Fruit fly (Drosophila melanogaster): ENCODE measurements around the gene sens-2.

The sens-2 gene

dm6 chr2L:6819230-6820049 lies 2.3 kb upstream of the sens-2 start (continued):
- TF ChIP-seq fru (optimal IDR thresholded peaks at IDR 0.05): no peak
- no peak for TF ChIP-seq H2.0 (GFP tag; IDR thresholded peaks at IDR 0.05)
- peak; percentile 12 for TF ChIP-seq Sox100B (GFP tag; optimal IDR thresholded peaks at IDR 0.05)
- no peak for TF ChIP-seq NC2β (GFP tag; optimal IDR thresholded peaks at IDR 0.05)
- no peak; the same call in 1 of the 2 replicates for TF ChIP-seq CG10366 (GFP tag; IDR thresholded peaks at IDR 0.05)
- TF ChIP-seq pita (GFP tag; optimal IDR thresholded peaks at IDR 0.05): no peak
- peak; percentile 17 for TF ChIP-seq CG12104 (GFP tag; optimal IDR thresholded peaks at IDR 0.05)
- TF ChIP-seq Blimp-1 (GFP tag; optimal IDR thresholded peaks at IDR 0.05): peak; percentile 41
- peak; percentile 83 for TF ChIP-seq salm (tag; optimal IDR thresholded peaks at IDR 0.05)
- peak; percentile 5 for TF ChIP-seq NfI (GFP tag; optimal IDR thresholded peaks at IDR 0.05)
- TF ChIP-seq CG7357 (GFP tag; IDR thresholded peaks at IDR 0.05): 0 out of 3 replicates have a peak, but pooled peaks have one; percentile 27
- peak; percentile 12 for TF ChIP-seq D19B (GFP tag; optimal IDR thresholded peaks at IDR 0.05)
- no peak for TF ChIP-seq Asciz (GFP tag; optimal IDR thresholded peaks at IDR 0.05)
- TF ChIP-seq crp (GFP tag; optimal IDR thresholded peaks at IDR 0.05): no peak
- no peak for TF ChIP-seq CG8944 (GFP tag; optimal IDR thresholded peaks at IDR 0.05)
- no peak for TF ChIP-seq CG31388 (GFP tag; optimal IDR thresholded peaks at IDR 0.05)
- no peak for TF ChIP-seq CkIIα-i1 (GFP tag; IDR thresholded peaks at IDR 0.05)
- TF ChIP-seq CG6765 (GFP tag; optimal IDR thresholded peaks at IDR 0.05): no peak
- TF ChIP-seq sqz (GFP tag; optimal IDR thresholded peaks at IDR 0.05): no peak
- no peak for TF ChIP-seq insv (GFP tag; optimal IDR thresholded peaks at IDR 0.05)
- peak; percentile 71 for TF ChIP-seq sug (tag; optimal IDR thresholded peaks at IDR 0.05)
- no peak for TF ChIP-seq CG6683 (GFP tag; optimal IDR thresholded peaks at IDR 0.05)
- no peak for TF ChIP-seq Aef1 (GFP tag; IDR thresholded peaks at IDR 0.05)
- peak; percentile 43 for TF ChIP-seq CG10209 (GFP tag; optimal IDR thresholded peaks at IDR 0.05)
- TF ChIP-seq CG31224 (GFP tag; IDR thresholded peaks at IDR 0.05): 0 out of 2 replicates have a peak, but pooled peaks have one; percentile 25
- no peak for TF ChIP-seq CG12744 (GFP tag; optimal IDR thresholded peaks at IDR 0.05)
- TF ChIP-seq yki (optimal IDR thresholded peaks at IDR 0.05): no peak
- TF ChIP-seq toy (GFP tag; IDR thresholded peaks at IDR 0.05): no peak
- TF ChIP-seq luna (GFP tag; optimal IDR thresholded peaks at IDR 0.05): no peak
- no peak for TF ChIP-seq Sry-δ (GFP tag; optimal IDR thresholded peaks at IDR 0.05)
- no peak for TF ChIP-seq CG7987 (GFP tag; optimal IDR thresholded peaks at IDR 0.05)
- TF ChIP-seq CG15011 (GFP tag; optimal IDR thresholded peaks at IDR 0.05): no peak
- TF ChIP-seq CG9609 (GFP tag; optimal IDR thresholded peaks at IDR 0.05): no peak
- no peak for TF ChIP-seq YL-1 (GFP tag; optimal IDR thresholded peaks at IDR 0.05)
- TF ChIP-seq CG30020 (tag; optimal IDR thresholded peaks at IDR 0.05): no peak
- no peak for TF ChIP-seq dati (GFP tag; IDR thresholded peaks at IDR 0.05)
- TF ChIP-seq ssp (GFP tag; IDR thresholded peaks at IDR 0.05): no peak
- peak; percentile 26 for TF ChIP-seq Ssrp (tag; optimal IDR thresholded peaks at IDR 0.05)
- TF ChIP-seq grn (GFP tag; optimal IDR thresholded peaks at IDR 0.05): peak; percentile 26
- peak; percentile 44 for TF ChIP-seq Sox102F (GFP tag; optimal IDR thresholded peaks at IDR 0.05)
- peak; percentile 28 for TF ChIP-seq Med (GFP tag)
- TF ChIP-seq fd3F (GFP tag; optimal IDR thresholded peaks at IDR 0.05): peak; percentile 3
- TF ChIP-seq sob (GFP tag; IDR thresholded peaks at IDR 0.05): no peak; the same call in 1 of the 2 replicates
- TF ChIP-seq Opbp (GFP tag; IDR thresholded peaks at IDR 0.05; ENCODE audit: partially characterized antibody): no peak
- TF ChIP-seq Elba2 (GFP tag; optimal IDR thresholded peaks at IDR 0.05): no peak
- TF ChIP-seq MBD-R2 (GFP tag; IDR thresholded peaks at IDR 0.05): no peak
- no peak for TF ChIP-seq pho (GFP tag; optimal IDR thresholded peaks at IDR 0.05)
- TF ChIP-seq zen (tag; optimal IDR thresholded peaks at IDR 0.05): peak; percentile 12
- no peak for TF ChIP-seq Dp (GFP tag; optimal IDR thresholded peaks at IDR 0.05)
- TF ChIP-seq Deaf1 (tag; optimal IDR thresholded peaks at IDR 0.05): no peak

All from whole organism, embryonic.